Worm (Caenorhabditis elegans) whole organism, mixed stage, embryonic: ENCODE data around the gene flcn-1.

Experiments
- M03D4.4 ChIP-seq: sonication (generic microtip); optimal IDR thresholded peaks from 2 replicates; lab custom pipeline; 2017; ENCODE audit warnings: mild to moderate bottlenecking, missing genetic modification characterization, missing compliant biosample characterization
- bed-3 ChIP-seq: fragments of 200-800 bp; sonication (Bioruptor generic); optimal IDR thresholded peaks from 3 replicates; lab custom pipeline; 2018; ENCODE audit warnings: mild to moderate bottlenecking, missing genetic modification characterization, moderate library complexity, missing compliant biosample characterization
- blmp-1 ChIP-seq: fragments of 150-350 bp; optimal IDR thresholded peaks from 2 replicates; lab custom pipeline; 2014; ENCODE audit warnings: missing biosample characterization, missing genetic modification characterization
- ceh-39 ChIP-seq: fragments of 150-350 bp; optimal IDR thresholded peaks from 2 replicates; lab custom pipeline; 2014; ENCODE audit warnings: missing biosample characterization, missing genetic modification characterization
- ceh-43 ChIP-seq: fragments of 200-800 bp; sonication (Bioruptor generic); optimal IDR thresholded peaks from 2 replicates; lab custom pipeline; 2018; ENCODE audit warnings: mild to moderate bottlenecking, missing genetic modification characterization, moderate library complexity, missing compliant biosample characterization
- ceh-83 ChIP-seq: fragments of 200-800 bp; sonication (Bioruptor generic); optimal IDR thresholded peaks from 2 replicates; lab custom pipeline; 2018; ENCODE audit warnings: mild to moderate bottlenecking, missing genetic modification characterization, missing compliant biosample characterization
- ces-1 ChIP-seq: fragments of 150-350 bp; optimal IDR thresholded peaks from 2 replicates; lab custom pipeline; 2014; ENCODE audit warnings: missing biosample characterization, missing genetic modification reagents, missing genetic modification characterization
- cnd-1 ChIP-seq: fragments of 200-800 bp; sonication (Bioruptor generic); optimal IDR thresholded peaks from 2 replicates; lab custom pipeline; 2018; ENCODE audit warnings: mild to moderate bottlenecking, missing genetic modification characterization, missing compliant biosample characterization
- drap-1 ChIP-seq: fragments of 200-800 bp; sonication (Bioruptor generic); optimal IDR thresholded peaks from 3 replicates; lab custom pipeline; 2018; ENCODE audit warnings: mild to moderate bottlenecking, missing genetic modification characterization, missing compliant biosample characterization
- elt-1 ChIP-seq: sonication (generic microtip); optimal IDR thresholded peaks from 2 replicates; lab custom pipeline; 2017; ENCODE audit warnings: missing genetic modification characterization, mild to moderate bottlenecking, missing compliant biosample characterization, antibody characterized with exemption, moderate library complexity, borderline replicate concordance; ENCODE audit not compliant: insufficient read depth
- elt-3 ChIP-seq: fragments of 150-350 bp; optimal IDR thresholded peaks from 2 replicates; lab custom pipeline; 2014; ENCODE audit warnings: missing biosample characterization, missing genetic modification characterization
- ham-2 ChIP-seq: fragments of 200-800 bp; sonication (Bioruptor generic); optimal IDR thresholded peaks from 2 replicates; lab custom pipeline; 2018; ENCODE audit warnings: mild to moderate bottlenecking, missing genetic modification characterization, missing compliant biosample characterization
- hlh-1 ChIP-seq: fragments of 150-350 bp; optimal IDR thresholded peaks from 2 replicates; lab custom pipeline; 2014; ENCODE audit warnings: missing biosample characterization, missing genetic modification reagents, missing genetic modification characterization
- lin-13 ChIP-seq: fragments of 150-350 bp; optimal IDR thresholded peaks from 2 replicates; lab custom pipeline; 2014; ENCODE audit warnings: missing biosample characterization, missing genetic modification characterization
- lin-32 ChIP-seq: fragments of 200-800 bp; sonication (Bioruptor generic); optimal IDR thresholded peaks from 2 replicates; lab custom pipeline; 2018; ENCODE audit warnings: mild to moderate bottlenecking, missing genetic modification characterization, missing compliant biosample characterization
- mab-5 ChIP-seq: fragments of 150-350 bp; optimal IDR thresholded peaks from 2 replicates; lab custom pipeline; 2014; ENCODE audit warnings: missing biosample characterization, missing genetic modification characterization
- mep-1 ChIP-seq: fragments of 150-350 bp; optimal IDR thresholded peaks from 2 replicates; lab custom pipeline; 2017; ENCODE audit warnings: missing biosample characterization, missing genetic modification reagents, missing genetic modification characterization, inconsistent platforms
- mls-2 ChIP-seq: sonication (generic microtip); optimal IDR thresholded peaks from 2 replicates; lab custom pipeline; 2016; ENCODE audit warnings: mild to moderate bottlenecking, missing genetic modification characterization, moderate library complexity, missing compliant biosample characterization
- nhr-2 ChIP-seq: fragments of 150-350 bp; optimal IDR thresholded peaks from 2 replicates; lab custom pipeline; 2014; ENCODE audit warnings: missing biosample characterization, missing genetic modification characterization
- nhr-237 ChIP-seq: fragments of 150-350 bp; optimal IDR thresholded peaks from 2 replicates; lab custom pipeline; 2014; ENCODE audit warnings: missing biosample characterization, missing genetic modification characterization
- nhr-28 ChIP-seq: fragments of 150-350 bp; optimal IDR thresholded peaks from 2 replicates; lab custom pipeline; 2014; ENCODE audit warnings: missing biosample characterization, missing genetic modification characterization
- nhr-76 ChIP-seq: sonication (generic microtip); optimal IDR thresholded peaks from 2 replicates; lab custom pipeline; 2017; ENCODE audit warnings: missing biosample characterization, missing genetic modification characterization
- pha-4 ChIP-seq: fragments of 150-350 bp; optimal IDR thresholded peaks from 2 replicates; lab custom pipeline; 2018; ENCODE audit warnings: missing biosample characterization, missing genetic modification reagents, missing genetic modification characterization
- snpc-4 ChIP-seq: fragments of 150-350 bp; optimal IDR thresholded peaks from 2 replicates; lab custom pipeline; 2014; ENCODE audit warnings: missing biosample characterization, missing genetic modification characterization
- sptf-1 ChIP-seq: sonication (generic microtip); optimal IDR thresholded peaks from 2 replicates; lab custom pipeline; 2017; ENCODE audit warnings: mild to moderate bottlenecking, missing genetic modification characterization, moderate library complexity, missing compliant biosample characterization
- unc-120 ChIP-seq: sonication (generic microtip); optimal IDR thresholded peaks from 2 replicates; lab custom pipeline; 2017; ENCODE audit warnings: missing genetic modification characterization, missing compliant biosample characterization; ENCODE audit not compliant: poor library complexity, severe bottlenecking
- unc-39 ChIP-seq: fragments of 150-350 bp; optimal IDR thresholded peaks from 2 replicates; lab custom pipeline; 2014; ENCODE audit warnings: missing biosample characterization, missing genetic modification characterization
- unc-62 ChIP-seq: fragments of 150-350 bp; optimal IDR thresholded peaks from 2 replicates; lab custom pipeline; 2014; ENCODE audit warnings: missing biosample characterization, missing genetic modification reagents, missing genetic modification characterization
- zip-8 ChIP-seq: fragments of 150-350 bp; optimal IDR thresholded peaks from 2 replicates; lab custom pipeline; 2014; ENCODE audit warnings: missing biosample characterization, missing genetic modification characterization
- ztf-11 ChIP-seq: fragments of 150-350 bp; optimal IDR thresholded peaks from 2 replicates; lab custom pipeline; 2014; ENCODE audit warnings: missing biosample characterization, missing genetic modification characterization

The flcn-1 gene

ce11 chrII:6926054-6926453, 2.5 kb upstream of the flcn-1 start (continued):
- peak; percentile 62 for TF ChIP-seq ceh-39 (tag; lab: Kevin White, UChicago)

- TF ChIP-seq ceh-83 (GFP tag; lab: Kevin White, UChicago) = no peak
- TF ChIP-seq ham-2 (GFP tag; lab: Kevin White, UChicago) = no peak
- TF ChIP-seq nhr-237 = peak; percentile 1
- TF ChIP-seq nhr-2 = no peak
- no peak for TF ChIP-seq blmp-1
- no peak for TF ChIP-seq mab-5 (tag; lab: Kevin White, UChicago)
- peak; percentile 77 for TF ChIP-seq unc-120
These were observed 2.1 kb upstream of the flcn-1 start for ce11 chrII:6926488-6926887.

- TF ChIP-seq nhr-76 (tag; lab: Kevin White, UChicago) = no peak
- no peak for TF ChIP-seq ceh-43 (GFP tag; lab: Kevin White, UChicago)
- no peak for TF ChIP-seq unc-120
- no peak for TF ChIP-seq blmp-1
- TF ChIP-seq ceh-39 (tag; lab: Kevin White, UChicago) = no peak
- no peak for TF ChIP-seq drap-1
- TF ChIP-seq pha-4 (tag; lab: Kevin White, UChicago) = no peak
- no peak for TF ChIP-seq mab-5 (tag; lab: Kevin White, UChicago)
- TF ChIP-seq cnd-1 (tag; lab: Kevin White, UChicago) = no peak
- no peak for TF ChIP-seq bed-3 (GFP tag; lab: Kevin White, UChicago)
- TF ChIP-seq elt-1 (tag; lab: Kevin White, UChicago) = no peak
- TF ChIP-seq ztf-11 = no peak
- TF ChIP-seq ham-2 (GFP tag; lab: Kevin White, UChicago) = no peak
- no peak for TF ChIP-seq nhr-2
- no peak for TF ChIP-seq unc-62
- no peak for TF ChIP-seq nhr-28 (tag; lab: Kevin White, UChicago)
- TF ChIP-seq hlh-1 = no peak
- no peak for TF ChIP-seq lin-32 (GFP tag; lab: Kevin White, UChicago)
These were observed 1.5 kb upstream of the flcn-1 start for ce11 chrII:6927034-6927433.

- TF ChIP-seq snpc-4 (no peak), nhr-28 (tag; lab: Kevin White, UChicago) (no peak), mab-5 (tag; lab: Kevin White, UChicago) (no peak), elt-3 (no peak), bed-3 (GFP tag; lab: Kevin White, UChicago) (no peak), ztf-11 (no peak), nhr-2 (no peak), unc-39 (tag; lab: Kevin White, UChicago) (no peak), ceh-39 (tag; lab: Kevin White, UChicago) (no peak), sptf-1 (tag; lab: Kevin White, UChicago) (no peak), hlh-1 (no peak), nhr-237 (no peak), unc-120 (no peak), mep-1 (tag; lab: Kevin White, UChicago) (no peak), blmp-1 (no peak), M03D4.4 (tag; lab: Kevin White, UChicago) (no peak), elt-1 (tag; lab: Kevin White, UChicago) (no peak), zip-8 (tag; lab: Kevin White, UChicago) (no peak)
These were observed 960 bp upstream of the flcn-1 start, which contains the start of gene F22D3.4 for ce11 chrII:6927603-6928002. TSS of gene F22D3.4 (minus strand) at chrII:6927603.

ce11 chrII:6930072-6930471, 1.5 kb downstream of the flcn-1 start:
- TF ChIP-seq M03D4.4 (tag; lab: Kevin White, UChicago) (no peak), ces-1 (GFP tag; lab: Kevin White, UChicago) (peak; percentile 44), nhr-76 (tag; lab: Kevin White, UChicago) (no peak), snpc-4 (no peak), mep-1 (tag; lab: Kevin White, UChicago) (no peak), lin-13 (tag; lab: Kevin White, UChicago) (no peak)
- TF ChIP-seq, all 35 proteins: peak for 1

- TF ChIP-seq drap-1 (no peak), elt-1 (tag; lab: Kevin White, UChicago) (no peak), sptf-1 (tag; lab: Kevin White, UChicago) (no peak), mls-2 (no peak), ces-1 (GFP tag; lab: Kevin White, UChicago) (no peak), cnd-1 (tag; lab: Kevin White, UChicago) (no peak), lin-32 (GFP tag; lab: Kevin White, UChicago) (no peak), elt-3 (no peak), mep-1 (tag; lab: Kevin White, UChicago) (no peak), M03D4.4 (tag; lab: Kevin White, UChicago) (no peak), lin-13 (tag; lab: Kevin White, UChicago) (no peak), ceh-39 (tag; lab: Kevin White, UChicago) (no peak), zip-8 (tag; lab: Kevin White, UChicago) (no peak)
These were observed 4.4 kb downstream of the flcn-1 start for ce11 chrII:6932978-6933377.
